Worm (Caenorhabditis elegans) whole organism, dauer: ENCODE data around the gene pptr-2.

Source experiments
- unc-62 ChIP-seq: sonication (generic microtip); optimal IDR thresholded peaks from 2 replicates; lab custom pipeline; 2017; ENCODE audit warnings: missing biosample characterization, missing genetic modification reagents, missing genetic modification characterization

The pptr-2 gene

DNA sequence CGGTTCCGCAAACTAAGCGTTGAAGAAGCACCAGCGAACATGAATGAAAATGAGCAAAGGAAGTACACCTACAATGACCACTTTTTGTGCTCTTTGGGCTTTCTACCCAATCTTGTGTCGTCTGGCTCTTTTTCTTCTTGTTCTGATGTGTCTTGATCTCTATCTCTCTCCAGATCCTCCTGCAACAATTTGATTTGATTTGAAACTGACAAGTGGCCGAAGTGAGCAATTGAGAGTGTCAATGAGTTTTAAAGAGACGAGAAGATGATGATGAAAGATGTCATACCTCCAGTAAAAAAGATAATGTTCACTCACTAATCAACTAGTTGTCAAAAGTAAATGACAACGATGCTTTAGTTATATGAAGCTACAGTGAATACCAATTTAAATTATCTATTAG lies at the start of gene pptr-2:
Gene pptr-2 (minus strand): TSS at position 184 of the 400 bp plus-strand sequence.
- no peak for TF ChIP-seq unc-62

DNA sequence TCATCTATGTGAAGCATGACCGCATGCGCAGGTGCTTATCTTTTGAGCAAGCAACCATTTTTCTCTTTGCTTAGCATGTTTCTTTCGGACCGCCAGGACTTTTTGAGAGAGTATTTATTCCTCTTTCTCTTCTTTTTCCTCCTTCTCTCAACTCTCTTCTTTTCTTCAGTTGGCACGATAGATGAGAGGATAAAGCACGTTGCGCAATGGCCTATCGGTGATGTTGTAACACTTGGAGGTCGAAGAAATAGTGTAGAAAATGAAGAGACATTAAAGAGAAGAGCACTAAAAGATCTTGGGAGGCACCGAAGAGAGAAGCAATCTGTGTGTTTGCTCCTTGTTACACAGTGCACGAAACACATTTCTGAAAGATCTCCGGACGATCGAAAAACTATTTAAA lies 49.0 kb upstream of the pptr-2 start:
- TF ChIP-seq unc-62 = no peak

ce11 chrV:11082964-11083363 lies 48.2 kb upstream of the pptr-2 start:
- TF ChIP-seq unc-62 = no peak

DNA sequence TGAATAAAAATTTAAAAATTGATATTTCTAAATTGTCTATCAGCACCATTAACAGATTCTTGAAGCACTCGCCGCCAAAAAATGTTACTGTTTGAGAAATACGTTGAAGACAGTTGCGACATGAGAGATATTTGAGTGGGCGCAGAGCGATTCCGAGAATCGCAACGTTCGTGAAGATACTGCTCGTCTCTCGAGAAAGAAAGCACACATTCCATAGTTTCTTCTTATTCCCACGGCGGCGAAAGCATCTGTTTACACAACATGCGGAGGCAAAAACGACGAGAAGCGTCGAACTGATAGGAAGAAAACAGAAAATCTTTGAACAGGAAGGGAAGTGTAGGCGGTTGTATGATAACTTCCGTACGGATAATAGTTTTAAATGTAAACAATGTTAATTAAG lies 47.7 kb upstream of the pptr-2 start:
- no peak for TF ChIP-seq unc-62

DNA sequence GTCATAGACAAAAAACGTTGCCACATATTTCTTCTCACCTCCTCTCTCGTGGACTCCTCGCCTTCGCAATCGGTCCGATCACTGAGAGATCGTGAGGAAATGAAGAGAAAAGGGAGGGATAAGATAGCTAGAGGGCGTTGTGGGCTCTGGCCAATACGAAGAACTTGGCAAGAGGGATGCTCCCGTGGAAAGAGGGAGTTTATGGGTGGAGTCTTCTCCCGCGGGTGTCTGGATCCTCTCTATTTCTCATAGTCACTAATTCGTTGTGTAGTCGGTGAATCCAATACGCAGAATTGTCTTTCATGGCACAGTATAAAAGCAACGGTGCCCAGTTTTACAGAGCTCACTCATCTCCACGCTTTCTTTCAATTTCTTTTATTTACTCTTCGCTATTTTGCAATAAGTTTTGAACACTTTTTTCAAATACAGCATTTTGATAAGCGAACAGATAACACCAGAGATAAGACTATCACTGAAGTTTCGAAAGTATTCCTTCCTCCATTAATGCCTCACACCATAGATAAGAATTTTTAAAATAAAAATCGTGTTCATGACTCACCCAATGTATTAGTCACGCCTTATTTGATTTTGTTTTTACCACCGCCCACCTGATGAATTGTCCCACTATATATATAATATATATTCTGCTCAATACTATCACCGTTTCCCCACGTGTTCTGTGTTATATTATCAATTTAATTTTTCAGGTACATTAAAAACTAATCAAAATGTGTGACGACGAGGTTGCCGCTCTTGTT lies 45.8 kb upstream of the pptr-2 start, which contains the start of gene act-1:
Gene act-1 (plus strand): TSS at position 708 of the 758 bp plus-strand sequence.
- no peak for TF ChIP-seq unc-62

ce11 chrV:11078874-11079273 lies 44.1 kb upstream of the pptr-2 start:
- no peak for TF ChIP-seq unc-62

ce11 chrV:11078104-11078724 lies 43.5 kb upstream of the pptr-2 start, which contains the start of gene act-2:
TSS of gene act-2 (minus strand) at chrV:11078154.
- TF ChIP-seq unc-62 = no peak

DNA sequence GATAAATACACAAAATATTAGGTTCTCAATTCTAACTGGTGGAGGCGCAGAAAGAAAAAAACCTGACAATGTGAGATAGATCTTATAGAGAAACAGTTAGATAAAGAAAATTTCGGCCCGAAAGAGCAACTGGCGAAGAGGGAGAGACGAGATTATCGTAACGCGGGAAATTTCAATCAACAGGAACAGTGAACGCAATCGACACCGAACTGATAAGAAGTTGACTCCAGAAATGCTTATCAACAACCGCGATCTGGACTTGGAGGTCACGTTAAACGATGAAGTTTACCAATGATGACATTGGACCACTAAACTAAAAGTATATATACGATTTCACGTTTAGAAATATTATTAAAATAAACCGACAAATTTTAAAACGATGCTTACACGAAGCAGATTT lies 41.7 kb upstream of the pptr-2 start:
- no peak for TF ChIP-seq unc-62

DNA sequence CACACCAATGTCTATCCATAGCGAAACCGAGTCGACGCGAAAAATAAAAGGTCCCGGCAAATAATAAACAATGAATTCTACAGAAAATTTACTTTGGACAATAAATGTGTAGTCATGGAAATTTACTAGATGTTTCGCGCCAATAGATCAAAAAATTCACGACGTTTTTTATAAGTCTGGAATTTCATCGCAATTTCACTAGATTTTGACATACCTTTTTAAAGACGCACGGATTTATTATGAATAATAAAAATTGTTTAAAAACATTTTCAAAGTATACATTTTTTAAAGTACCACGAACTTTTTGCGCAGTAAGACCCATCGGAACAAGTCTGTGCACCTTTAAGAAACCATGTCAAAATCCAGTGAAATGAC lies 41.3 kb upstream of the pptr-2 start:
- no peak for TF ChIP-seq unc-62

- TF ChIP-seq unc-62 = no peak
Measured at ce11 chrV:11075209-11076027, 40.7 kb upstream of the pptr-2 start.

- TF ChIP-seq unc-62 = no peak
Measured at ce11 chrV:11074448-11074847, 39.7 kb upstream of the pptr-2 start, which contains the start of gene act-3. TSS of gene act-3 (minus strand) at chrV:11074498.

DNA sequence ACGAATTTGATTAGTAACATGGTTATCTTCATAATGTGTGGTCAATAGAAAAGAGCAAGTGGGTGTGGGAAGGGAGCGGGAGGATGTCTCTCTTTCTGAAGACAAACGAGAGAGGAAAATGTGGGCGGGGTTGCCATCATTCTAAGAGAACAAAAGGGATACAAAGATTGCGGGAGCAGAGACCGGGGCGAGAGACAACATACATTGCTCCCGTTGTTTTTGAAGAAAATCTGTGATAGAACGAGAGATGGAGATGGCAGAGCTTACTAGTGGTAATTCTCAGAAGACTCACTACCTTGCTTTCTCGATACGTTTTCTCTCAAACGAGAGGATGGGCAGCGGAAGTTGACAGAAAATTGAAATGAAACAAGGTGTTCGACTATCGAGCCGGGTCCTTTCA lies 38.6 kb upstream of the pptr-2 start:
- TF ChIP-seq unc-62 = no peak

- TF ChIP-seq unc-62 = no peak
Measured at ce11 chrV:11071453-11071852, 36.7 kb upstream of the pptr-2 start.

ce11 chrV:11070388-11070787 lies 35.7 kb upstream of the pptr-2 start:
- no peak for TF ChIP-seq unc-62

DNA sequence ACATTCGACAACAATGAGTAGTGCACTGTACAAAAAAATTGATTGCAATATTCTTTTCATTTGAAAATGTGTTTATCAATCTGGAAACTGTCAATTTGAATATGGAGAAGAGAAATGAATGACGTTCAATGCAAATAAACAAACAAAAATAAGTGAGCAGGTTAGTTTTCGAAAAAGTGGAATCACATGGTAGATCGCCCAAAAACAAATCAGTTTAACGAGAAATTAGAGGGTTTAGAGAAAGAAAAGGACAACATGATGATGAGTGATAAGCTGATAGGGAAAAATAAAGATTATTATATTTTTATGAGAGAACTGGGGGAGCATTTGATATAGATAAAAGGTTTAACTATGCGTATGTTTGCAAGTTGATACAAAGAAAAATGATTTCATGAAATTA lies 34.5 kb upstream of the pptr-2 start, which contains the start of gene T04C12.8:
Gene T04C12.8 (minus strand): TSS at position 82 of the 400 bp plus-strand sequence.
- no peak for TF ChIP-seq unc-62

- TF ChIP-seq unc-62 = no peak
Measured at ce11 chrV:11065513-11065912, 30.8 kb upstream of the pptr-2 start, which contains the start of gene nlp-80. TSS of gene nlp-80 (minus strand) at chrV:11065613.

ce11 chrV:11063115-11063514 lies 28.4 kb upstream of the pptr-2 start, which contains the start of gene T04C12.9:
TSS of gene T04C12.9 (minus strand) at chrV:11063215.
- no peak for TF ChIP-seq unc-62
